Fruit fly (Drosophila melanogaster) whole organism, prepupa: Measurements from ENCODE around the gene sog.

Experiments used
- CG11294 ChIP-seq: fragments of 200-800 bp; sonication (Bioruptor generic); IDR thresholded peaks from 2 replicates; pipeline ENCODE4 v1.3.6; 2022; ENCODE audit warnings: missing biosample characterization, missing genetic modification characterization
- CG11762 ChIP-seq: fragments of 200-800 bp; sonication (Bioruptor generic); optimal IDR thresholded peaks from 3 replicates; lab custom pipeline; 2016; ENCODE audit warnings: missing biosample characterization, missing genetic modification characterization; ENCODE audit not compliant: insufficient read depth
- CG11902 ChIP-seq: fragments of 200-800 bp; sonication (Bioruptor generic); optimal IDR thresholded peaks from 3 replicates; lab custom pipeline; 2016; ENCODE audit warnings: missing biosample characterization, missing genetic modification characterization
- CG16779 ChIP-seq: fragments of 200-800 bp; sonication (Bioruptor generic); optimal IDR thresholded peaks from 3 replicates; lab custom pipeline; 2017; ENCODE audit warnings: missing biosample characterization, mild to moderate bottlenecking, missing genetic modification characterization
- CG3032 ChIP-seq: fragments of 200-800 bp; optimal IDR thresholded peaks from 2 replicates; lab custom pipeline; 2019; ENCODE audit warnings: missing biosample characterization, mild to moderate bottlenecking, missing genetic modification characterization, moderate library complexity
- CG31627 ChIP-seq: fragments of 200-800 bp; sonication (Bioruptor generic); optimal IDR thresholded peaks from 3 replicates; lab custom pipeline; 2016; ENCODE audit warnings: missing biosample characterization, missing genetic modification characterization
- CG32006 ChIP-seq: fragments of 200-800 bp; sonication (Bioruptor generic); optimal IDR thresholded peaks from 3 replicates; lab custom pipeline; 2017; ENCODE audit warnings: missing biosample characterization, mild to moderate bottlenecking, missing genetic modification characterization
- CG3919 ChIP-seq: fragments of 200-800 bp; sonication (Bioruptor generic); optimal IDR thresholded peaks from 3 replicates; lab custom pipeline; 2016; ENCODE audit warnings: missing biosample characterization, missing genetic modification characterization
- CG4318 ChIP-seq: fragments of 200-800 bp; sonication (Bioruptor generic); optimal IDR thresholded peaks from 3 replicates; lab custom pipeline; 2017; ENCODE audit warnings: missing biosample characterization, mild to moderate bottlenecking, missing genetic modification characterization
- CG6276 ChIP-seq: fragments of 200-800 bp; sonication (Bioruptor generic); optimal IDR thresholded peaks from 2 replicates; lab custom pipeline; 2017; ENCODE audit warnings: missing biosample characterization, mild to moderate bottlenecking, missing genetic modification characterization
- CG6792 ChIP-seq: fragments of 200-800 bp; sonication (Bioruptor generic); optimal IDR thresholded peaks from 3 replicates; lab custom pipeline; 2016; ENCODE audit warnings: missing biosample characterization, missing genetic modification characterization
- CG6808 ChIP-seq: fragments of 200-800 bp; sonication (Bioruptor generic); optimal IDR thresholded peaks from 3 replicates; lab custom pipeline; 2017; ENCODE audit warnings: missing biosample characterization, missing genetic modification characterization, mild to moderate bottlenecking, moderate library complexity, missing genetic modification reagents
- CG6854 ChIP-seq: fragments of 200-800 bp; sonication (Bioruptor generic); optimal IDR thresholded peaks from 2 replicates; lab custom pipeline; 2017; ENCODE audit warnings: missing biosample characterization, mild to moderate bottlenecking, missing genetic modification characterization
- CG7368 ChIP-seq: fragments of 200-800 bp; sonication (Bioruptor generic); optimal IDR thresholded peaks from 3 replicates; lab custom pipeline; 2016; ENCODE audit warnings: missing biosample characterization, missing genetic modification characterization
- CG9139 ChIP-seq: fragments of 200-800 bp; sonication (Bioruptor generic); optimal IDR thresholded peaks from 3 replicates; lab custom pipeline; 2017; ENCODE audit warnings: missing biosample characterization, mild to moderate bottlenecking, missing genetic modification characterization
- Eip75B ChIP-seq: fragments of 200-800 bp; sonication (Bioruptor generic); optimal IDR thresholded peaks from 3 replicates; lab custom pipeline; 2016; ENCODE audit warnings: missing biosample characterization, missing genetic modification characterization
- Eip78C ChIP-seq: fragments of 200-800 bp; sonication (Bioruptor generic); peaks from one replicate; lab custom pipeline; 2016; ENCODE audit warnings: missing biosample characterization, missing genetic modification characterization
- Lpt ChIP-seq: fragments of 200-800 bp; sonication (Bioruptor generic); optimal IDR thresholded peaks from 3 replicates; lab custom pipeline; 2016; ENCODE audit warnings: missing biosample characterization, missing genetic modification characterization
- Met ChIP-seq: fragments of 200-800 bp; sonication (Bioruptor generic); optimal IDR thresholded peaks from 3 replicates; lab custom pipeline; 2016; ENCODE audit warnings: missing biosample characterization, missing genetic modification characterization
- OdsH ChIP-seq: fragments of 200-800 bp; sonication (Bioruptor generic); optimal IDR thresholded peaks from 3 replicates; lab custom pipeline; 2016; ENCODE audit warnings: missing biosample characterization, missing genetic modification characterization
- Sox14 ChIP-seq: fragments of 200-800 bp; sonication (Bioruptor generic); optimal IDR thresholded peaks from 3 replicates; lab custom pipeline; 2016; ENCODE audit warnings: missing biosample characterization, missing genetic modification characterization
- achi ChIP-seq: fragments of 200-800 bp; sonication (Bioruptor generic); optimal IDR thresholded peaks from 3 replicates; lab custom pipeline; 2016; ENCODE audit warnings: missing biosample characterization, missing genetic modification characterization
- cyc ChIP-seq: fragments of 200-800 bp; sonication (Bioruptor generic); optimal IDR thresholded peaks from 3 replicates; lab custom pipeline; 2016; ENCODE audit warnings: missing biosample characterization, missing genetic modification characterization
- dac ChIP-seq: fragments of 200-800 bp; sonication (Bioruptor generic); optimal IDR thresholded peaks from 2 replicates; lab custom pipeline; 2017; ENCODE audit warnings: missing biosample characterization, mild to moderate bottlenecking, missing genetic modification characterization
- dsx ChIP-seq: fragments of 200-800 bp; optimal IDR thresholded peaks from 3 replicates; lab custom pipeline; 2019; ENCODE audit warnings: missing biosample characterization, mild to moderate bottlenecking, missing genetic modification characterization, moderate library complexity; ENCODE audit not compliant: poor library complexity, severe bottlenecking
- eg ChIP-seq: fragments of 200-800 bp; sonication (Bioruptor generic); IDR thresholded peaks from 3 replicates; pipeline ENCODE4 v1.3.6; 2022; ENCODE audit warnings: missing biosample characterization, missing genetic modification characterization
- fd59A ChIP-seq: fragments of 200-800 bp; sonication (Bioruptor generic); optimal IDR thresholded peaks from 2 replicates; lab custom pipeline; 2017; ENCODE audit warnings: missing biosample characterization, mild to moderate bottlenecking, missing genetic modification characterization, missing genetic modification reagents
- fd85E ChIP-seq: fragments of 200-800 bp; sonication (Bioruptor generic); optimal IDR thresholded peaks from 3 replicates; lab custom pipeline; 2016; ENCODE audit warnings: missing biosample characterization, missing genetic modification characterization
- fkh ChIP-seq: fragments of 200-800 bp; sonication (Bioruptor generic); optimal IDR thresholded peaks from 3 replicates; lab custom pipeline; 2017; ENCODE audit warnings: missing biosample characterization, mild to moderate bottlenecking, missing genetic modification characterization, moderate library complexity
- salr ChIP-seq, 2 experiments: fragments of 200-800 bp; sonication (Bioruptor generic); optimal IDR thresholded peaks; 3 replicates each; lab custom pipeline; 2016 to 2018; ENCODE audit warnings: missing biosample characterization in 2 of 2, missing genetic modification characterization in 2 of 2, mild to moderate bottlenecking in 1 of 2
- spab ChIP-seq: fragments of 200-800 bp; sonication (Bioruptor generic); optimal IDR thresholded peaks from 2 replicates; lab custom pipeline; 2017; ENCODE audit warnings: missing biosample characterization, mild to moderate bottlenecking, missing genetic modification characterization, missing genetic modification reagents
- ss ChIP-seq, 2 experiments: fragments of 200-800 bp; sonication (Bioruptor generic); optimal IDR thresholded peaks; 2 replicates in 1 of 2; 3 replicates in 1 of 2; lab custom pipeline; 2017 to 2018; ENCODE audit warnings: mild to moderate bottlenecking in 2 of 2, missing biosample characterization in 2 of 2, missing genetic modification characterization in 2 of 2, moderate library complexity in 1 of 2
- vri ChIP-seq: fragments of 200-800 bp; sonication (Bioruptor generic); optimal IDR thresholded peaks from 3 replicates; lab custom pipeline; 2016; ENCODE audit warnings: missing biosample characterization, mild to moderate bottlenecking, missing genetic modification characterization

The sog gene

DNA sequence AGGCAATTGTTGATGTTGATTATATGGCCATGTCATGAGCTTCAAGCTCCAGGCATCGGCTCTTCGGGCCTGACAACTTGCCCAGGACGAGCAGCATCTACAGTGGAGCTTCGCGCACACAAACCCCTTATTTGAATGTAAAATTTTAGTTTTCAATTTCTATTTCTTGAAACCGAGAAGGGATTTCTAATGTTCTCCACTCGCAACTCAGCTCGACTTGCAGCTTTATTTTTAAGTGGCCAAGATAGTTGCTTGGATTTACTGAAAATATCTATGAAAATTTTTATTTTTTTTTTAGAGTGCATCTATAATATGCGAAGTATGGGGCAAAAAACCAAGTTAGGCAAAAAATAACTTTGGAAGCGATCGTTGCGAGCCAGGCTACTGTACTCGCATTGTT, 22.3 kb downstream of the sog start (continued):
- TF ChIP-seq Met, result peak; percentile 48
- TF ChIP-seq CG7368 (GFP tag; lab: Kevin White, UChicago), result no peak
- no peak for TF ChIP-seq cyc (GFP tag; lab: Kevin White, UChicago)
- peak; percentile 12 for TF ChIP-seq CG6808
- peak in 1 of 2 experiments; percentile 9 for TF ChIP-seq ss (GFP tag; optimal IDR thresholded peaks at IDR 0.05; lab: Kevin White, UChicago)
- peak; percentile 27 for TF ChIP-seq CG3919 (GFP tag; lab: Kevin White, UChicago)
- peak; percentile 30 for TF ChIP-seq CG31627 (GFP tag; lab: Kevin White, UChicago)
- peak; percentile 9 for TF ChIP-seq CG4318 (GFP tag; lab: Kevin White, UChicago)
- peak; percentile 53 for TF ChIP-seq CG32006
- TF ChIP-seq fd59A (GFP tag; lab: Kevin White, UChicago), result peak; percentile 32
- peak in 1 of 2 experiments; percentile 9 for TF ChIP-seq salr (GFP tag; optimal IDR thresholded peaks at IDR 0.05; lab: Kevin White, UChicago)
- peak; percentile 74 for TF ChIP-seq Eip78C (GFP tag; lab: Kevin White, UChicago)
- no peak for TF ChIP-seq CG11902 (GFP tag; lab: Kevin White, UChicago)
- peak; percentile 25 for TF ChIP-seq achi

DNA sequence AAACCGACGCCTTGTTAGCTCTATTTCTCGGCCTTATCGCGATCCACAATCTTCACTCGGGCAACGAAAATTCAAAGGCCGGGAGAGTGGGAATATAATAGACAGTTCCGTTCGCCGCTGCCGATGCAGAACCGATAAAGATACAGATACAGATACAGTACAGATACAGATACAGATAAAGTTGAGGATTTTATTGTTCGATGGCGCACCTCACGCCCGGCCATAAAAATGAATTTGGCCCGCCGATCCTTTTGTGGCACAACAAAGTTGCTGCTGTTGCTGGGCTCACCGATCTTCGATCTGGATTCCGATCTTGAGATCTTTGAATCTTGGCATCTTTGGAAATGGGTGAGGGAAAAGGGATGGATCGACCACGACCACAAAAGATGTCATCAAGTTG, 23.1 kb downstream of the sog start:
- peak; percentile 94 for TF ChIP-seq dsx (GFP tag; lab: Kevin White, UChicago)
- TF ChIP-seq CG6276 (GFP tag; lab: Kevin White, UChicago), result no peak

DNA sequence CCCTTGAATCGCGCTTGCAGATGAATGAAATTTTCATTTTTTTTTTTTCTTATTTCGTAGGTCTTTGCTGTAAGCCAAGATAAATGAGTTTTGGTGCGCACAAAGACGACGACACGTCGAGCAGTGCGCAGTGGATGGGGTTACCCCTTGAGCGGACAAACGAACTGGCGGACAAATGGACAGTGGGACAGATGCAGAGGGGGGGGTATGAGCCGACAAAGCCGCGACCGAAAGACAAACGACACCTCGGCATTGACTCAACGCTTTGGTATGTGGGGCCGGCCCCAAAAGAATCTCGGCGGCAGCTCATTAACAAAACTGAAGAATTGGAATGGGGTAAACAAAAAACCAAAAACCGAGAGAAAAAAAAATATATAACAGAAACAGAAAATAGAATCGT, 23.9 kb downstream of the sog start:
- TF ChIP-seq Eip78C (GFP tag; lab: Kevin White, UChicago), result peak; percentile 45
- TF ChIP-seq dac (GFP tag; lab: Kevin White, UChicago), result no peak
- TF ChIP-seq ss (GFP tag; optimal IDR thresholded peaks at IDR 0.05; lab: Kevin White, UChicago), result no peak

DNA sequence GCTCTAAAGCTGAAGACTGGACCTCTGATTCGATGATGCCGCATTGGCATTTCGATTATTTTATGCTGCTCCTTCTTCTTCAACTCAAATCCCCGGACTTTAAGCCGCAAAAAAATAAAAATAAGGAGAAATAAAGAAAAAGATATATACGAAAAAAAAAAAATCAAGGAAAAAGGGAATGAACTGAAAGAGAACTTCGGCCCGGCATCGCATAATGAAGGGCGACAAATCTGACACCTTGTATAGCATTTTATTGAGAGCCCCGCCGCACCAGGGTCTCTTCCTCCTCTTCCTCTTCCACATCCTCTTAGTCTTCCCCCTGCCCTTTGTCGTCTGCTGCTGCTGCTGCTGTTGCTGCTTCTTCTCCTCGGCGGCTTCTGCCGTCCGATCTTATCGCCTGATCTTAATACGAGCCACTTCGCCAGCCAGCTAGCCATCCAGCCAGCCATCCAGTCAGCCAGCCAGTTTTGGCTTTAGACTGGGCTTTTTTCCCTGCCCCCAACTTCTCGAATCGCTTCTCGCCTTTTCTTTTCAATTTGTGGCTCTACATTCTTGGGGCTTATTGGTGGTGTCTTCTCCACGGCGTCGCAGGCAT, 24.4 kb downstream of the sog start:
- TF ChIP-seq CG9139 (GFP tag; lab: Kevin White, UChicago), result peak; percentile 64
- TF ChIP-seq spab (GFP tag; lab: Kevin White, UChicago), result peak; percentile 34
- TF ChIP-seq CG11294 (GFP tag; lab: Robert Waterston, UW), result no peak
- TF ChIP-seq Lpt (GFP tag; lab: Kevin White, UChicago), result no peak
- peak; percentile 49 for TF ChIP-seq CG6808
- TF ChIP-seq CG3032, result no peak
- TF ChIP-seq fkh (GFP tag; lab: Kevin White, UChicago), result no peak
- TF ChIP-seq CG6792 (GFP tag; lab: Kevin White, UChicago), result no peak
- TF ChIP-seq CG16779 (tag; lab: Kevin White, UChicago), result no peak
- TF ChIP-seq fd85E (GFP tag; lab: Kevin White, UChicago), result no peak
- TF ChIP-seq vri (GFP tag; lab: Kevin White, UChicago), result no peak
- TF ChIP-seq CG11762 (GFP tag; lab: Kevin White, UChicago), result no peak
- peak; percentile 57 for TF ChIP-seq Eip78C (GFP tag; lab: Kevin White, UChicago)
- peak; percentile 5 for TF ChIP-seq Eip75B (GFP tag; lab: Kevin White, UChicago)
- no peak for TF ChIP-seq salr (GFP tag; optimal IDR thresholded peaks at IDR 0.05; lab: Kevin White, UChicago)
- TF ChIP-seq eg (GFP tag; lab: Robert Waterston, UW), result no peak
- TF ChIP-seq OdsH, result no peak
- no peak for TF ChIP-seq achi
- TF ChIP-seq ss (GFP tag; optimal IDR thresholded peaks at IDR 0.05; lab: Kevin White, UChicago), result peak; percentile 64
- TF ChIP-seq CG6854 (GFP tag; lab: Kevin White, UChicago), result peak; percentile 26
- TF ChIP-seq Sox14 (GFP tag; lab: Kevin White, UChicago), result no peak
- TF ChIP-seq CG3919 (GFP tag; lab: Kevin White, UChicago), result peak; percentile 10
- TF ChIP-seq, all 60 proteins: peak for 8
